Worm (Caenorhabditis elegans) whole organism, early embryonic: ENCODE measurements around the gene F16B4.6.

Source experiments
- B0310.2 ChIP-seq: sonication (generic microtip); optimal IDR thresholded peaks from 2 replicates; lab custom pipeline; 2016; ENCODE audit warnings: mild to moderate bottlenecking, missing genetic modification characterization, missing compliant biosample characterization
- F13C5.2 ChIP-seq: sonication (generic microtip); optimal IDR thresholded peaks from 2 replicates; lab custom pipeline; 2017; ENCODE audit warnings: mild to moderate bottlenecking, missing genetic modification characterization, inconsistent platforms, missing compliant biosample characterization
- aly-1 ChIP-seq: sonication (generic microtip); optimal IDR thresholded peaks from 2 replicates; lab custom pipeline; 2016; ENCODE audit warnings: missing genetic modification characterization, missing compliant biosample characterization
- ama-1 ChIP-seq: fragments of 150-350 bp; optimal IDR thresholded peaks from 2 replicates; lab custom pipeline; 2014
- ceh-13 ChIP-seq: fragments of 200-800 bp; sonication (Bioruptor generic); optimal IDR thresholded peaks from 2 replicates; lab custom pipeline; 2018; ENCODE audit warnings: mild to moderate bottlenecking, missing genetic modification characterization, missing compliant biosample characterization
- ceh-36 ChIP-seq: sonication (generic microtip); optimal IDR thresholded peaks from 2 replicates; lab custom pipeline; 2016; ENCODE audit warnings: missing genetic modification characterization, inconsistent platforms, missing compliant biosample characterization
- ets-7 ChIP-seq: sonication (generic microtip); optimal IDR thresholded peaks from 2 replicates; lab custom pipeline; 2016; ENCODE audit warnings: missing genotype, missing genetic modification characterization, missing compliant biosample characterization
- flt-1 ChIP-seq: fragments of 200-800 bp; sonication (Bioruptor generic); IDR thresholded peaks from 2 replicates; pipeline ENCODE4 v1.3.6; 2022; ENCODE audit warnings: missing genetic modification characterization, missing compliant biosample characterization
- hmbx-1 ChIP-seq: sonication (generic microtip); optimal IDR thresholded peaks from 2 replicates; lab custom pipeline; 2016; ENCODE audit warnings: mild to moderate bottlenecking, missing genetic modification characterization, missing compliant biosample characterization
- hmg-4 ChIP-seq: fragments of 200-800 bp; sonication (Bioruptor generic); optimal IDR thresholded peaks from 2 replicates; lab custom pipeline; 2018; ENCODE audit warnings: mild to moderate bottlenecking, missing genetic modification characterization, missing compliant biosample characterization
- hnd-1 ChIP-seq: sonication (generic microtip); optimal IDR thresholded peaks from 2 replicates; lab custom pipeline; 2016; ENCODE audit warnings: missing genetic modification characterization, missing compliant biosample characterization
- pes-1 ChIP-seq: fragments of 200-800 bp; sonication (Bioruptor generic); IDR thresholded peaks from 2 replicates; pipeline ENCODE4 v1.3.6; 2022; ENCODE audit warnings: missing genetic modification reagents, missing genetic modification characterization, missing compliant biosample characterization
- scrt-1 ChIP-seq: fragments of 200-800 bp; sonication (Bioruptor generic); IDR thresholded peaks from 2 replicates; pipeline ENCODE4 v1.3.6; 2022; ENCODE audit warnings: missing genetic modification characterization, missing compliant biosample characterization
- sea-1 ChIP-seq: fragments of 200-800 bp; sonication (Bioruptor generic); conservative IDR thresholded peaks from 2 replicates; pipeline ENCODE4 v1.3.6; 2022; ENCODE audit warnings: missing genetic modification characterization, missing compliant biosample characterization
- tbx-11 ChIP-seq: fragments of 200-800 bp; sonication (Bioruptor generic); IDR thresholded peaks from 2 replicates; pipeline ENCODE4 v1.3.6; 2022; ENCODE audit warnings: missing genetic modification characterization, missing compliant biosample characterization
- tbx-37 ChIP-seq: fragments of 200-800 bp; sonication (Bioruptor generic); conservative IDR thresholded peaks from 2 replicates; pipeline ENCODE4 v1.3.6; 2022; ENCODE audit warnings: missing genetic modification reagents, missing genetic modification characterization, missing compliant biosample characterization
- tra-4 ChIP-seq: sonication (generic microtip); optimal IDR thresholded peaks from 2 replicates; lab custom pipeline; 2017; ENCODE audit warnings: missing genetic modification characterization, missing compliant biosample characterization

Gene F16B4.6

ce11 chrV:1631717-1632116, 44.7 kb downstream of the F16B4.6 start, which contains the start of gene irld-17:
Gene irld-17 (plus strand): TSS chrV:1632017.
- TF ChIP-seq scrt-1 (GFP tag; lab: Robert Waterston, UW) (no peak), aly-1 (tag; lab: Kevin White, UChicago) (no peak), hmbx-1 (no peak), ets-7 (tag; lab: Kevin White, UChicago) (no peak), sea-1 (no peak), hnd-1 (no peak), ceh-36 (tag; lab: Kevin White, UChicago) (no peak), tra-4 (tag; lab: Kevin White, UChicago) (no peak), ama-1 (lab: Kevin White, UChicago) (no peak), tbx-11 (GFP tag; lab: Robert Waterston, UW) (no peak), ceh-13 (GFP tag; lab: Kevin White, UChicago) (no peak), pes-1 (no peak), B0310.2 (tag; lab: Kevin White, UChicago) (no peak), tbx-37 (no peak), F13C5.2 (no peak), flt-1 (GFP tag; lab: Robert Waterston, UW) (no peak), hmg-4 (GFP tag; lab: Kevin White, UChicago) (no peak)

- TF ChIP-seq tbx-37 (no peak), ets-7 (tag; lab: Kevin White, UChicago) (no peak), hmbx-1 (no peak), tbx-11 (GFP tag; lab: Robert Waterston, UW) (no peak), hnd-1 (no peak), B0310.2 (tag; lab: Kevin White, UChicago) (no peak)
These were observed 48.9 kb downstream of the F16B4.6 start, which contains the start of gene str-222 for ce11 chrV:1635859-1636258. Gene str-222 (plus strand): TSS chrV:1636159.
